Worm (Caenorhabditis elegans) whole organism, L1 larva: ENCODE measurements around the gene srbc-9.
A peak's percentile ranks its signal among the peaks of the same experiment; 100 is the strongest.

ENCODE experiments used
- C16A3.4 ChIP-seq: fragments of 150-350 bp; optimal IDR thresholded peaks from 2 replicates; lab custom pipeline; 2014; ENCODE audit warnings: missing biosample characterization, missing genetic modification characterization
- C34B4.2 ChIP-seq: sonication (generic microtip); optimal IDR thresholded peaks from 2 replicates; lab custom pipeline; 2017; ENCODE audit warnings: mild to moderate bottlenecking, missing genetic modification characterization, missing compliant biosample characterization
- Y116A8C.19 ChIP-seq: sonication (generic microtip); optimal IDR thresholded peaks from 2 replicates; lab custom pipeline; 2016; ENCODE audit warnings: missing compliant biosample characterization, missing genetic modification characterization, borderline replicate concordance
- aha-1 ChIP-seq: fragments of 150-350 bp; optimal IDR thresholded peaks from 2 replicates; lab custom pipeline; 2014; ENCODE audit warnings: missing biosample characterization, missing genetic modification characterization
- aly-2 ChIP-seq: fragments of 150-350 bp; optimal IDR thresholded peaks from 2 replicates; lab custom pipeline; 2014; ENCODE audit warnings: missing biosample characterization, missing genetic modification characterization
- ama-1 ChIP-seq: fragments of 150-350 bp; optimal IDR thresholded peaks from 2 replicates; lab custom pipeline; 2014
- blmp-1 ChIP-seq: fragments of 150-350 bp; optimal IDR thresholded peaks from 2 replicates; lab custom pipeline; 2014; ENCODE audit warnings: missing biosample characterization, missing genetic modification characterization
- ceh-82 ChIP-seq, 3 experiments: fragments of 150-350 bp in 1 of 3; sonication (generic microtip) in 2 of 3; optimal IDR thresholded peaks; 2 replicates each; lab custom pipeline; 2014 to 2017; ENCODE audit warnings: missing biosample characterization in 3 of 3, missing genetic modification characterization in 3 of 3
- ceh-88 ChIP-seq: fragments of 200-800 bp; sonication (Bioruptor generic); IDR thresholded peaks from 2 replicates; pipeline ENCODE4 v1.3.6; 2022; ENCODE audit warnings: missing genetic modification characterization, missing compliant biosample characterization
- ceh-90 ChIP-seq: sonication (generic microtip); optimal IDR thresholded peaks from 2 replicates; lab custom pipeline; 2016; ENCODE audit warnings: missing genetic modification characterization, missing compliant biosample characterization
- efl-1 ChIP-seq, 4 experiments: fragments of 150-350 bp; optimal IDR thresholded peaks in 3 of 4; peaks in 1 of 4; 1 replicate in 1 of 4; 2 replicates in 3 of 4; lab custom pipeline; 2014; ENCODE audit warnings: missing biosample characterization in 2 of 4, missing genetic modification characterization in 2 of 4, missing genetic modification reagents in 2 of 4
- egl-13 ChIP-seq: sonication (generic microtip); optimal IDR thresholded peaks from 2 replicates; lab custom pipeline; 2016; ENCODE audit warnings: missing genotype, missing genetic modification reagents, missing genetic modification characterization, missing compliant biosample characterization
- egl-27 ChIP-seq, 2 experiments: fragments of 150-350 bp in 1 of 2; sonication (generic microtip); optimal IDR thresholded peaks; 3 replicates each; lab custom pipeline; 2017 to 2018; ENCODE audit warnings: missing biosample characterization in 2 of 2, missing genetic modification characterization in 2 of 2, missing genetic modification reagents in 2 of 2
- elt-3 ChIP-seq, 6 experiments: fragments of 150-350 bp in 1 of 6; sonication (generic microtip); optimal IDR thresholded peaks; 2 replicates each; lab custom pipeline; 2017 to 2018; ENCODE audit warnings: missing biosample characterization in 6 of 6, missing genetic modification characterization in 6 of 6, inconsistent platforms in 1 of 6
- ets-5 ChIP-seq: fragments of 200-800 bp; sonication (Bioruptor generic); IDR thresholded peaks from 2 replicates; pipeline ENCODE4 v1.3.6; 2022; ENCODE audit warnings: missing genetic modification characterization, missing compliant biosample characterization
- fkh-10 ChIP-seq: sonication (generic microtip); optimal IDR thresholded peaks from 2 replicates; lab custom pipeline; 2017; ENCODE audit warnings: missing biosample characterization, missing genetic modification reagents, missing genetic modification characterization
- fkh-4 ChIP-seq: sonication (generic microtip); optimal IDR thresholded peaks from 2 replicates; lab custom pipeline; 2016; ENCODE audit warnings: missing compliant biosample characterization, missing genetic modification characterization, borderline replicate concordance
- fkh-8 ChIP-seq: sonication (generic microtip); optimal IDR thresholded peaks from 2 replicates; lab custom pipeline; 2016; ENCODE audit warnings: mild to moderate bottlenecking, missing genetic modification characterization, missing compliant biosample characterization
- fos-1 ChIP-seq: fragments of 150-350 bp; optimal IDR thresholded peaks from 2 replicates; lab custom pipeline; 2014; ENCODE audit warnings: missing biosample characterization, missing genetic modification characterization
- grh-1 ChIP-seq: fragments of 200-800 bp; sonication (Bioruptor generic); IDR thresholded peaks from 2 replicates; pipeline ENCODE4 v1.3.6; 2022; ENCODE audit warnings: missing genetic modification reagents, missing genetic modification characterization, missing compliant biosample characterization
- hlh-17 ChIP-seq: fragments of 200-800 bp; sonication (Bioruptor generic); optimal IDR thresholded peaks from 2 replicates; lab custom pipeline; 2018; ENCODE audit warnings: missing genetic modification characterization, mild to moderate bottlenecking, missing compliant biosample characterization, moderate library complexity, borderline replicate concordance
- hlh-4 ChIP-seq: sonication (generic microtip); optimal IDR thresholded peaks from 2 replicates; lab custom pipeline; 2016; ENCODE audit warnings: mild to moderate bottlenecking, missing genetic modification characterization, missing compliant biosample characterization
- hpl-2 ChIP-seq: fragments of 150-350 bp; optimal IDR thresholded peaks from 2 replicates; lab custom pipeline; 2014; ENCODE audit warnings: missing biosample characterization, missing genetic modification reagents, missing genetic modification characterization
- irx-1 ChIP-seq: sonication (generic microtip); optimal IDR thresholded peaks from 2 replicates; lab custom pipeline; 2016; ENCODE audit warnings: missing genetic modification characterization, missing compliant biosample characterization
- isw-1 ChIP-seq: fragments of 200-800 bp; sonication (Bioruptor generic); IDR thresholded peaks from 2 replicates; pipeline ENCODE4 v1.3.6; 2022; ENCODE audit warnings: missing genetic modification characterization, missing compliant biosample characterization
- lin-14 ChIP-seq: fragments of 200-800 bp; sonication (Bioruptor generic); optimal IDR thresholded peaks from 2 replicates; lab custom pipeline; 2018; ENCODE audit warnings: mild to moderate bottlenecking, missing genetic modification characterization, moderate library complexity, missing compliant biosample characterization
- lin-35 ChIP-seq, 2 experiments: fragments of 150-350 bp; optimal IDR thresholded peaks; 2 replicates each; lab custom pipeline; 2014; ENCODE audit warnings: missing biosample characterization in 2 of 2, missing genetic modification characterization in 2 of 2, missing genetic modification reagents in 2 of 2
- lin-39 ChIP-seq: fragments of 150-350 bp; optimal IDR thresholded peaks from 2 replicates; lab custom pipeline; 2014; ENCODE audit warnings: missing biosample characterization, missing genetic modification reagents, missing genetic modification characterization
- lir-3 ChIP-seq: sonication (generic microtip); optimal IDR thresholded peaks from 2 replicates; lab custom pipeline; 2016; ENCODE audit warnings: mild to moderate bottlenecking, missing genetic modification characterization, moderate library complexity, missing compliant biosample characterization; ENCODE audit not compliant: poor library complexity
- mdl-1 ChIP-seq, 2 experiments: fragments of 150-350 bp; optimal IDR thresholded peaks; 2 replicates each; lab custom pipeline; 2014 to 2017; ENCODE audit warnings: missing biosample characterization in 2 of 2, missing genetic modification characterization in 2 of 2, inconsistent platforms in 1 of 2
- mef-2 ChIP-seq: fragments of 150-350 bp; optimal IDR thresholded peaks from 2 replicates; lab custom pipeline; 2014; ENCODE audit warnings: missing biosample characterization, missing genetic modification characterization
- mep-1 ChIP-seq: fragments of 150-350 bp; optimal IDR thresholded peaks from 2 replicates; lab custom pipeline; 2014; ENCODE audit warnings: missing biosample characterization, missing genetic modification characterization
- nhr-20 ChIP-seq: sonication (generic microtip); optimal IDR thresholded peaks from 2 replicates; lab custom pipeline; 2016; ENCODE audit warnings: mild to moderate bottlenecking, missing genetic modification characterization, missing compliant biosample characterization
- nhr-237 ChIP-seq: fragments of 150-350 bp; optimal IDR thresholded peaks from 2 replicates; lab custom pipeline; 2014; ENCODE audit warnings: missing biosample characterization, missing genetic modification characterization
- nhr-47 ChIP-seq: sonication (generic microtip); optimal IDR thresholded peaks from 2 replicates; lab custom pipeline; 2016; ENCODE audit warnings: mild to moderate bottlenecking, missing genetic modification characterization, moderate library complexity, missing compliant biosample characterization
- nhr-71 ChIP-seq: sonication (generic microtip); optimal IDR thresholded peaks from 2 replicates; lab custom pipeline; 2016; ENCODE audit warnings: mild to moderate bottlenecking, missing genetic modification characterization, moderate library complexity, missing compliant biosample characterization
- nhr-77 ChIP-seq: fragments of 150-350 bp; optimal IDR thresholded peaks from 2 replicates; lab custom pipeline; 2014; ENCODE audit warnings: missing biosample characterization, missing genetic modification characterization
- nhr-84 ChIP-seq: sonication (generic microtip); optimal IDR thresholded peaks from 2 replicates; lab custom pipeline; 2017; ENCODE audit warnings: missing biosample characterization, missing genetic modification characterization
- pag-3 ChIP-seq: sonication (generic microtip); optimal IDR thresholded peaks from 2 replicates; lab custom pipeline; 2017; ENCODE audit warnings: missing genetic modification characterization, mild to moderate bottlenecking, missing compliant biosample characterization, antibody characterized with exemption, borderline replicate concordance; ENCODE audit not compliant: insufficient read depth
- pqm-1 ChIP-seq: sonication (generic microtip); optimal IDR thresholded peaks from 3 replicates; lab custom pipeline; 2017; ENCODE audit warnings: missing biosample characterization, missing genetic modification characterization
- skn-1 ChIP-seq: fragments of 150-350 bp; optimal IDR thresholded peaks from 2 replicates; lab custom pipeline; 2014; ENCODE audit warnings: missing biosample characterization, missing genetic modification characterization
- snpc-4 ChIP-seq: fragments of 150-350 bp; optimal IDR thresholded peaks from 2 replicates; lab custom pipeline; 2014; ENCODE audit warnings: missing biosample characterization, missing genetic modification characterization
- swsn-7 ChIP-seq: sonication (generic microtip); optimal IDR thresholded peaks from 2 replicates; lab custom pipeline; 2016; ENCODE audit warnings: missing genetic modification characterization, missing compliant biosample characterization
- tbx-2 ChIP-seq: sonication (generic microtip); optimal IDR thresholded peaks from 2 replicates; lab custom pipeline; 2016; ENCODE audit warnings: missing genetic modification characterization, missing compliant biosample characterization
- tlp-1 ChIP-seq: fragments of 150-350 bp; optimal IDR thresholded peaks from 2 replicates; lab custom pipeline; 2014; ENCODE audit warnings: missing biosample characterization, missing genetic modification characterization
- unc-130 ChIP-seq: fragments of 150-350 bp; optimal IDR thresholded peaks from 2 replicates; lab custom pipeline; 2017; ENCODE audit warnings: missing biosample characterization, missing genetic modification characterization, inconsistent platforms
- unc-30 ChIP-seq: sonication (generic microtip); optimal IDR thresholded peaks from 2 replicates; lab custom pipeline; 2017; ENCODE audit warnings: missing biosample characterization, missing genetic modification characterization
- unc-86 ChIP-seq: sonication (generic microtip); optimal IDR thresholded peaks from 2 replicates; lab custom pipeline; 2016; ENCODE audit warnings: missing genetic modification characterization, missing compliant biosample characterization
- unc-98 ChIP-seq: fragments of 200-800 bp; sonication (Bioruptor generic); IDR thresholded peaks from 2 replicates; pipeline ENCODE4 v1.3.6; 2022; ENCODE audit warnings: missing genetic modification characterization, missing compliant biosample characterization
- vab-15 ChIP-seq: sonication (generic microtip); optimal IDR thresholded peaks from 2 replicates; lab custom pipeline; 2017; ENCODE audit warnings: missing genotype, mild to moderate bottlenecking, missing genetic modification characterization, missing compliant biosample characterization
- zag-1 ChIP-seq: fragments of 150-350 bp; optimal IDR thresholded peaks from 2 replicates; lab custom pipeline; 2014; ENCODE audit warnings: missing biosample characterization, missing genetic modification characterization
- zip-4 ChIP-seq: fragments of 200-800 bp; sonication (Bioruptor generic); optimal IDR thresholded peaks from 2 replicates; lab custom pipeline; 2018; ENCODE audit warnings: mild to moderate bottlenecking, missing genetic modification characterization, moderate library complexity, missing compliant biosample characterization
- ztf-4 ChIP-seq: fragments of 150-350 bp; optimal IDR thresholded peaks from 2 replicates; lab custom pipeline; 2014; ENCODE audit warnings: missing biosample characterization, missing genetic modification characterization

srbc-9 gene

ce11 chrV:7465509-7465908 lies 24.7 kb downstream of the srbc-9 start, which contains the start of gene F25E5.1 (continued):
- no peak for TF ChIP-seq nhr-237 (tag; lab: Kevin White, UChicago)
- peak; percentile 47 for TF ChIP-seq unc-86 (tag; lab: Kevin White, UChicago)
- peak; percentile 29 for TF ChIP-seq C16A3.4
- TF ChIP-seq unc-98 (GFP tag; lab: Robert Waterston, UW), result peak; percentile 61
- no peak for TF ChIP-seq aha-1 (tag; lab: Kevin White, UChicago)
- peak; percentile 37 for TF ChIP-seq blmp-1
- no peak for TF ChIP-seq hpl-2
- peak; percentile 86 for TF ChIP-seq lir-3 (tag; lab: Kevin White, UChicago)
- no peak for TF ChIP-seq tlp-1 (tag; lab: Kevin White, UChicago)
- no peak for TF ChIP-seq egl-27 (tag; optimal IDR thresholded peaks at IDR 0.05; lab: Kevin White, UChicago)
- peak; percentile 71 for TF ChIP-seq nhr-20 (tag; lab: Kevin White, UChicago)
- no peak for TF ChIP-seq Y116A8C.19 (tag; lab: Kevin White, UChicago)
- no peak for TF ChIP-seq elt-3 (tag; optimal IDR thresholded peaks at IDR 0.05; lab: Kevin White, UChicago)
- no peak for TF ChIP-seq unc-30
- peak; percentile 75 for TF ChIP-seq tbx-2 (tag; lab: Kevin White, UChicago)
- peak; percentile 77 for TF ChIP-seq ceh-90 (tag; lab: Kevin White, UChicago)
- TF ChIP-seq ztf-4 (tag; lab: Kevin White, UChicago), result no peak
- no peak for TF ChIP-seq hlh-17
- peak; percentile 42 to 73 (median 65) for TF ChIP-seq ceh-82 (tag; optimal IDR thresholded peaks at IDR 0.05; lab: Kevin White, UChicago)
- TF ChIP-seq lin-14 (GFP tag; lab: Kevin White, UChicago), result peak; percentile 93
- no peak for TF ChIP-seq vab-15 (tag; lab: Kevin White, UChicago)
- TF ChIP-seq fkh-8, result peak; percentile 82
- TF ChIP-seq lin-35 (GFP tag; optimal IDR thresholded peaks at IDR 0.05; lab: Kevin White, UChicago), result peak; percentile 70 to 73
- TF ChIP-seq efl-1 (optimal IDR thresholded peaks at IDR 0.05; lab: Kevin White, UChicago), result peak; percentile 79 to 81
- TF ChIP-seq efl-1 (GFP tag; optimal IDR thresholded peaks at IDR 0.05 in 1 of 2; lab: Kevin White, UChicago), result peak; percentile 73 to 93
- TF ChIP-seq pqm-1, result no peak
- TF ChIP-seq fos-1 (tag; lab: Kevin White, UChicago), result no peak
- TF ChIP-seq ama-1 (lab: Kevin White, UChicago), result no peak
- peak; percentile 72 for TF ChIP-seq nhr-47 (tag; lab: Kevin White, UChicago)
- TF ChIP-seq grh-1 (GFP tag; lab: Robert Waterston, UW), result no peak
- TF ChIP-seq egl-13 (tag; lab: Kevin White, UChicago), result peak; percentile 43
- peak; percentile 44 for TF ChIP-seq irx-1 (tag; lab: Kevin White, UChicago)
- no peak for TF ChIP-seq lin-39
- no peak for TF ChIP-seq nhr-84
- TF ChIP-seq hlh-4, result no peak
- no peak for TF ChIP-seq C34B4.2 (tag; lab: Kevin White, UChicago)
- TF ChIP-seq mep-1, result peak; percentile 87
- no peak for TF ChIP-seq zip-4 (GFP tag; lab: Kevin White, UChicago)
- peak in 1 of 2 experiments; percentile 58 for TF ChIP-seq mdl-1 (tag; optimal IDR thresholded peaks at IDR 0.05; lab: Kevin White, UChicago)
- TF ChIP-seq unc-130 (tag; lab: Kevin White, UChicago), result no peak
- peak; percentile 49 for TF ChIP-seq skn-1 (tag; lab: Kevin White, UChicago)
- TF ChIP-seq snpc-4 (tag; lab: Kevin White, UChicago), result peak; percentile 47
- TF ChIP-seq pag-3 (tag; lab: Kevin White, UChicago), result no peak
- no peak for TF ChIP-seq aly-2 (tag; lab: Kevin White, UChicago)
- peak; percentile 34 for TF ChIP-seq nhr-77 (tag; lab: Kevin White, UChicago)
- TF ChIP-seq mef-2 (tag; lab: Kevin White, UChicago), result no peak
- peak; percentile 80 for TF ChIP-seq nhr-71 (tag; lab: Kevin White, UChicago)
- no peak for TF ChIP-seq fkh-10
- no peak for TF ChIP-seq ets-5 (GFP tag; lab: Robert Waterston, UW)
- TF ChIP-seq zag-1 (tag; lab: Kevin White, UChicago), result no peak
- TF ChIP-seq ceh-88 (GFP tag; lab: Robert Waterston, UW), result no peak
- TF ChIP-seq swsn-7 (tag; lab: Kevin White, UChicago), result peak; percentile 61
- TF ChIP-seq isw-1 (GFP tag; lab: Robert Waterston, UW), result peak; percentile 57
- TF ChIP-seq fkh-4 (tag; lab: Kevin White, UChicago), result peak; percentile 30
